Worm (Caenorhabditis elegans): ENCODE data around the gene cul-4.

The cul-4 gene

ce11 chrII:7287140-7287539 is 14.8 kb upstream of the cul-4 start:
- TF ChIP-seq ztf-4 (tag; optimal IDR thresholded peaks at IDR 0.05) (no peak), lin-39 (tag; optimal IDR thresholded peaks at IDR 0.05) (no peak), nhr-21 (tag; optimal IDR thresholded peaks at IDR 0.05) (no peak), ceh-82 (tag; optimal IDR thresholded peaks at IDR 0.05) (no peak), crh-2 (tag; optimal IDR thresholded peaks at IDR 0.05) (peak; percentile 14), sma-3 (GFP tag; optimal IDR thresholded peaks at IDR 0.05) (no peak), aly-2 (tag; optimal IDR thresholded peaks at IDR 0.05) (no peak), unc-39 (tag; optimal IDR thresholded peaks at IDR 0.05) (no peak), nhr-23 (tag; optimal IDR thresholded peaks at IDR 0.05) (no peak), sma-9 (GFP tag; optimal IDR thresholded peaks at IDR 0.05) (peak; percentile 3), sma-9 (tag; optimal IDR thresholded peaks at IDR 0.05) (no peak), lsy-2 (tag; optimal IDR thresholded peaks at IDR 0.05) (no peak), fos-1 (tag; optimal IDR thresholded peaks at IDR 0.05) (peak; percentile 61), mab-5 (tag; optimal IDR thresholded peaks at IDR 0.05) (no peak), egl-27 (tag; optimal IDR thresholded peaks at IDR 0.05) (no peak), unc-55 (GFP tag; optimal IDR thresholded peaks at IDR 0.05) (no peak), elt-1 (tag; optimal IDR thresholded peaks at IDR 0.05) (no peak), ceh-16 (tag; optimal IDR thresholded peaks at IDR 0.05) (no peak)

ce11 chrII:7287709-7288108 is 14.2 kb upstream of the cul-4 start:
- TF ChIP-seq unc-62 (GFP tag; optimal IDR thresholded peaks at IDR 0.05) (peak; percentile 41), mab-5 (tag; optimal IDR thresholded peaks at IDR 0.05) (peak; percentile 69), nhr-25 (tag; optimal IDR thresholded peaks at IDR 0.05) (no peak), sma-3 (GFP tag; optimal IDR thresholded peaks at IDR 0.05) (peak; percentile 70), gmeb-1 (tag; optimal IDR thresholded peaks at IDR 0.05) (no peak), nhr-129 (tag; optimal IDR thresholded peaks at IDR 0.05) (peak; percentile 3), nhr-237 (tag; optimal IDR thresholded peaks at IDR 0.05) (no peak), sma-9 (GFP tag; optimal IDR thresholded peaks at IDR 0.05) (peak; percentile 29), sma-9 (tag; optimal IDR thresholded peaks at IDR 0.05) (no peak), nhr-21 (tag; optimal IDR thresholded peaks at IDR 0.05) (peak; percentile 88), egl-27 (tag; optimal IDR thresholded peaks at IDR 0.05) (peak; percentile 22), fos-1 (tag; optimal IDR thresholded peaks at IDR 0.05) (peak; percentile 64), crh-2 (tag; optimal IDR thresholded peaks at IDR 0.05) (peak; percentile 8), nhr-11 (tag; optimal IDR thresholded peaks at IDR 0.05) (no peak), ama-1 (optimal IDR thresholded peaks at IDR 0.05) (no peak), blmp-1 (tag; optimal IDR thresholded peaks at IDR 0.05; ENCODE audit: insufficient read depth) (peak; percentile 69), mdl-1 (tag; optimal IDR thresholded peaks at IDR 0.05) (peak in 1 of 2 experiments; percentile 73)

ce11 chrII:7289923-7290476 is 11.9 kb upstream of the cul-4 start, which contains the start of gene C30G12.2:
TSS of gene C30G12.2 (plus strand) at chrII:7290426.
- TF ChIP-seq lin-11 (tag; optimal IDR thresholded peaks at IDR 0.05), result no peak
- no peak for TF ChIP-seq mab-5 (tag; optimal IDR thresholded peaks at IDR 0.05)
- TF ChIP-seq egl-27 (tag; optimal IDR thresholded peaks at IDR 0.05), result no peak
- TF ChIP-seq ceh-82 (tag; optimal IDR thresholded peaks at IDR 0.05), result no peak
- peak; percentile 79 for TF ChIP-seq fos-1 (tag; optimal IDR thresholded peaks at IDR 0.05)
- peak; percentile 41 for TF ChIP-seq sma-9 (GFP tag; optimal IDR thresholded peaks at IDR 0.05)
- no peak for TF ChIP-seq sma-9 (tag; optimal IDR thresholded peaks at IDR 0.05)
- TF ChIP-seq nhr-77 (tag; optimal IDR thresholded peaks at IDR 0.05), result no peak
- TF ChIP-seq mbf-1 (tag; optimal IDR thresholded peaks at IDR 0.05), result no peak

DNA sequence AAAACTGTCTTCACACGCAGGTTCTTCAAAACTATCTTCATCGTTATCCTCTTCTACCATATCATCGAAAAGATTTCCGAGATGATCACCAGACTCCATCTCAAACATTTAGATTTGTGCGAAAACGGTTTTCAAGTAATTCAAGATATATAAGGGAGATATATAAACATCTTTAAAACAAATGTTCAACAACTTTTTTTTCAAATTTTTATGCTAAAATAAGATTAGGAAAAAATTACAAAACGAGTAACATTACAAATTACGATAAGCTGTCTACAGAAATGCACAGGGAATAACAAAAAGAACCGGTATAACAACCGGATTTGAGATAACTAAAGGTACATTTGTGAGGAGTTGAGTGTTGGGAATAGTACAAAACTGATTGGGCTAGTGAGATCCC is 6.0 kb upstream of the cul-4 start, which contains the start of gene C30G12.6:
Gene C30G12.6, minus strand, starts transcription at position 101 of the 400 bp plus-strand sequence.
- TF ChIP-seq blmp-1 (tag; optimal IDR thresholded peaks at IDR 0.05; ENCODE audit: insufficient read depth) (no peak), ztf-4 (tag; optimal IDR thresholded peaks at IDR 0.05) (no peak), elt-3 (tag; optimal IDR thresholded peaks at IDR 0.05) (no peak), ztf-11 (tag; optimal IDR thresholded peaks at IDR 0.05) (no peak), unc-62 (GFP tag; optimal IDR thresholded peaks at IDR 0.05) (no peak), skn-1 (tag; optimal IDR thresholded peaks at IDR 0.05) (no peak), ama-1 (optimal IDR thresholded peaks at IDR 0.05) (no peak), mab-5 (tag; optimal IDR thresholded peaks at IDR 0.05) (no peak), nhr-23 (tag; optimal IDR thresholded peaks at IDR 0.05) (no peak), ztf-1 (GFP tag; conservative IDR thresholded peaks at IDR 0.05) (no peak), nhr-25 (tag; optimal IDR thresholded peaks at IDR 0.05) (no peak), nhr-77 (tag; optimal IDR thresholded peaks at IDR 0.05) (no peak), nhr-6 (tag; optimal IDR thresholded peaks at IDR 0.05) (no peak), alr-1 (tag; optimal IDR thresholded peaks at IDR 0.05) (no peak), ceh-16 (tag; optimal IDR thresholded peaks at IDR 0.05) (no peak), mdl-1 (tag; optimal IDR thresholded peaks at IDR 0.05) (no peak), R02D3.7 (tag; optimal IDR thresholded peaks at IDR 0.05) (no peak), elt-1 (tag; optimal IDR thresholded peaks at IDR 0.05) (no peak), nhr-11 (tag; optimal IDR thresholded peaks at IDR 0.05) (no peak)
